Worm (Caenorhabditis elegans): ENCODE data around the gene K08D8.11.

DNA sequence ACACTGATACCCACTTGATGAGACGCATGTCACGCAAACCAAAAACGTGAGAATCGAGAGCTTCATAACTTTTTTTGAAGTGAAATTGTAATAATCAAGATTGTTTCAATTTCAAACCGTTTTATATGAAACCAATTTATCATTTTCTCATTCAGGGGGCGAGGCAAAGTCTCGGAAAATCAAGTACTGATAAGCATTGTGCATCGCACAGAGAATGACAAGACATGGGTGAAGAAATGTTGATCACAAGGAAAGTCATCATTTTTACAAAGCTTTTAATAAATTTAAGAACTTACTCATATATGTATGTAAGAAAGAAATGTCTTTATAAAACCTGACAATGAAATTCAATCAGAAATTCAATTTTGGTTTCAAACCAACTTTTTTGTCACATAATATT lies 11.4 kb downstream of the K08D8.11 start, which contains the start of gene K08D8.3:
- TF ChIP-seq nhr-11 (tag; optimal IDR thresholded peaks at IDR 0.05) = no peak
- TF ChIP-seq skn-1 (tag; optimal IDR thresholded peaks at IDR 0.05) = peak; percentile 69
- TF ChIP-seq pha-4 (tag; optimal IDR thresholded peaks at IDR 0.05) = no peak
- no peak for TF ChIP-seq snpc-4 (tag; optimal IDR thresholded peaks at IDR 0.05)
- TF ChIP-seq egl-27 (tag; optimal IDR thresholded peaks at IDR 0.05) = no peak
- TF ChIP-seq nfya-1 (tag; optimal IDR thresholded peaks at IDR 0.05; ENCODE audit: insufficient read depth) = no peak
- no peak for TF ChIP-seq nhr-28 (tag; optimal IDR thresholded peaks at IDR 0.05)
- TF ChIP-seq nhr-67 (tag; optimal IDR thresholded peaks at IDR 0.05) = no peak
- no peak for TF ChIP-seq ztf-4 (tag; optimal IDR thresholded peaks at IDR 0.05)
- no peak for TF ChIP-seq ama-1 (optimal IDR thresholded peaks at IDR 0.05)
- TF ChIP-seq unc-62 (GFP tag; optimal IDR thresholded peaks at IDR 0.05) = no peak
- TF ChIP-seq egl-5 (tag; optimal IDR thresholded peaks at IDR 0.05) = no peak

All from whole organism, L3 larva.